Fruit fly (Drosophila melanogaster) whole organism, prepupa: Measurements from ENCODE around the gene CG34177.

Experiments
- Blimp-1 ChIP-seq: fragments of 200-800 bp; sonication (Bioruptor generic); optimal IDR thresholded peaks from 3 replicates; lab custom pipeline; 2017; ENCODE audit warnings: missing biosample characterization, missing genetic modification characterization, mild to moderate bottlenecking, moderate library complexity, missing genetic modification reagents
- CG10631 ChIP-seq: fragments of 200-800 bp; sonication (Bioruptor generic); optimal IDR thresholded peaks from 2 replicates; lab custom pipeline; 2016; ENCODE audit warnings: missing biosample characterization, missing genetic modification characterization
- CG10669 ChIP-seq: fragments of 200-800 bp; sonication (Bioruptor generic); optimal IDR thresholded peaks from 3 replicates; lab custom pipeline; 2018; ENCODE audit warnings: missing biosample characterization, mild to moderate bottlenecking, missing genetic modification characterization, moderate library complexity
- CG11294 ChIP-seq: fragments of 200-800 bp; sonication (Bioruptor generic); IDR thresholded peaks from 2 replicates; pipeline ENCODE4 v1.3.6; 2022; ENCODE audit warnings: missing biosample characterization, missing genetic modification characterization
- CG11762 ChIP-seq: fragments of 200-800 bp; sonication (Bioruptor generic); optimal IDR thresholded peaks from 3 replicates; lab custom pipeline; 2016; ENCODE audit warnings: missing biosample characterization, missing genetic modification characterization; ENCODE audit not compliant: insufficient read depth
- CG11902 ChIP-seq: fragments of 200-800 bp; sonication (Bioruptor generic); optimal IDR thresholded peaks from 3 replicates; lab custom pipeline; 2016; ENCODE audit warnings: missing biosample characterization, missing genetic modification characterization
- CG15336 ChIP-seq: fragments of 200-800 bp; sonication (Bioruptor generic); IDR thresholded peaks from 2 replicates; pipeline ENCODE4 v1.3.6; 2022; ENCODE audit warnings: missing biosample characterization, missing genetic modification characterization
- CG16779 ChIP-seq: fragments of 200-800 bp; sonication (Bioruptor generic); optimal IDR thresholded peaks from 3 replicates; lab custom pipeline; 2017; ENCODE audit warnings: missing biosample characterization, mild to moderate bottlenecking, missing genetic modification characterization
- CG3032 ChIP-seq: fragments of 200-800 bp; optimal IDR thresholded peaks from 2 replicates; lab custom pipeline; 2019; ENCODE audit warnings: missing biosample characterization, mild to moderate bottlenecking, missing genetic modification characterization, moderate library complexity
- CG31627 ChIP-seq: fragments of 200-800 bp; sonication (Bioruptor generic); optimal IDR thresholded peaks from 3 replicates; lab custom pipeline; 2016; ENCODE audit warnings: missing biosample characterization, missing genetic modification characterization
- CG32006 ChIP-seq: fragments of 200-800 bp; sonication (Bioruptor generic); optimal IDR thresholded peaks from 3 replicates; lab custom pipeline; 2017; ENCODE audit warnings: missing biosample characterization, mild to moderate bottlenecking, missing genetic modification characterization
- CG34406 ChIP-seq: fragments of 200-800 bp; sonication (Bioruptor generic); optimal IDR thresholded peaks from 3 replicates; lab custom pipeline; 2016; ENCODE audit warnings: missing biosample characterization, missing genetic modification characterization
- CG4318 ChIP-seq: fragments of 200-800 bp; sonication (Bioruptor generic); optimal IDR thresholded peaks from 3 replicates; lab custom pipeline; 2017; ENCODE audit warnings: missing biosample characterization, mild to moderate bottlenecking, missing genetic modification characterization
- CG6163 ChIP-seq: fragments of 200-800 bp; sonication (Bioruptor generic); IDR thresholded peaks from 3 replicates; pipeline ENCODE4 v1.3.6; 2022; ENCODE audit warnings: missing biosample characterization, missing genetic modification characterization
- CG6792 ChIP-seq: fragments of 200-800 bp; sonication (Bioruptor generic); optimal IDR thresholded peaks from 3 replicates; lab custom pipeline; 2016; ENCODE audit warnings: missing biosample characterization, missing genetic modification characterization
- CG6808 ChIP-seq: fragments of 200-800 bp; sonication (Bioruptor generic); optimal IDR thresholded peaks from 3 replicates; lab custom pipeline; 2017; ENCODE audit warnings: missing biosample characterization, missing genetic modification characterization, mild to moderate bottlenecking, moderate library complexity, missing genetic modification reagents
- CG8119 ChIP-seq: fragments of 200-800 bp; sonication (Bioruptor generic); IDR thresholded peaks from 3 replicates; pipeline ENCODE4 v1.3.6; 2022; ENCODE audit warnings: missing biosample characterization, missing genetic modification characterization
- CG9139 ChIP-seq: fragments of 200-800 bp; sonication (Bioruptor generic); optimal IDR thresholded peaks from 3 replicates; lab custom pipeline; 2017; ENCODE audit warnings: missing biosample characterization, mild to moderate bottlenecking, missing genetic modification characterization
- Eip78C ChIP-seq: fragments of 200-800 bp; sonication (Bioruptor generic); peaks from one replicate; lab custom pipeline; 2016; ENCODE audit warnings: missing biosample characterization, missing genetic modification characterization
- Ets21C ChIP-seq: fragments of 200-800 bp; sonication (Bioruptor generic); optimal IDR thresholded peaks from 3 replicates; lab custom pipeline; 2016; ENCODE audit warnings: missing biosample characterization, missing genetic modification characterization
- Ets96B ChIP-seq: fragments of 200-800 bp; optimal IDR thresholded peaks from 2 replicates; lab custom pipeline; 2019; ENCODE audit warnings: missing biosample characterization, mild to moderate bottlenecking, missing genetic modification characterization, moderate library complexity
- Hr38 ChIP-seq: sonication (Bioruptor generic); optimal IDR thresholded peaks from 2 replicates; lab custom pipeline; 2016; ENCODE audit warnings: missing biosample characterization, missing genetic modification characterization
- Hr39 ChIP-seq: fragments of 200-800 bp; sonication (Bioruptor generic); optimal IDR thresholded peaks from 2 replicates; lab custom pipeline; 2016; ENCODE audit warnings: missing biosample characterization, missing genetic modification characterization
- Hr4 ChIP-seq: fragments of 200-800 bp; sonication (Bioruptor generic); optimal IDR thresholded peaks from 3 replicates; lab custom pipeline; 2016; ENCODE audit warnings: missing biosample characterization, missing genetic modification characterization
- Lpt ChIP-seq: fragments of 200-800 bp; sonication (Bioruptor generic); optimal IDR thresholded peaks from 3 replicates; lab custom pipeline; 2016; ENCODE audit warnings: missing biosample characterization, missing genetic modification characterization
- Met ChIP-seq: fragments of 200-800 bp; sonication (Bioruptor generic); optimal IDR thresholded peaks from 3 replicates; lab custom pipeline; 2016; ENCODE audit warnings: missing biosample characterization, missing genetic modification characterization
- Smox ChIP-seq: fragments of 200-800 bp; sonication (Bioruptor generic); optimal IDR thresholded peaks from 3 replicates; lab custom pipeline; 2016; ENCODE audit warnings: missing biosample characterization, missing genetic modification characterization
- Sox102F ChIP-seq: fragments of 200-800 bp; sonication (Bioruptor generic); optimal IDR thresholded peaks from 2 replicates; lab custom pipeline; 2016; ENCODE audit warnings: missing biosample characterization, mild to moderate bottlenecking, missing genetic modification characterization
- Sox14 ChIP-seq: fragments of 200-800 bp; sonication (Bioruptor generic); optimal IDR thresholded peaks from 3 replicates; lab custom pipeline; 2016; ENCODE audit warnings: missing biosample characterization, missing genetic modification characterization
- Sox15 ChIP-seq: fragments of 200-800 bp; sonication (Bioruptor generic); optimal IDR thresholded peaks from 3 replicates; lab custom pipeline; 2016; ENCODE audit warnings: missing biosample characterization, missing genetic modification characterization
- achi ChIP-seq: fragments of 200-800 bp; sonication (Bioruptor generic); optimal IDR thresholded peaks from 3 replicates; lab custom pipeline; 2016; ENCODE audit warnings: missing biosample characterization, missing genetic modification characterization
- acj6 ChIP-seq: fragments of 200-800 bp; sonication (Bioruptor generic); optimal IDR thresholded peaks from 3 replicates; lab custom pipeline; 2016; ENCODE audit warnings: missing biosample characterization, missing genetic modification characterization
- cyc ChIP-seq: fragments of 200-800 bp; sonication (Bioruptor generic); optimal IDR thresholded peaks from 3 replicates; lab custom pipeline; 2016; ENCODE audit warnings: missing biosample characterization, missing genetic modification characterization
- dsx ChIP-seq: fragments of 200-800 bp; optimal IDR thresholded peaks from 3 replicates; lab custom pipeline; 2019; ENCODE audit warnings: missing biosample characterization, mild to moderate bottlenecking, missing genetic modification characterization, moderate library complexity; ENCODE audit not compliant: poor library complexity, severe bottlenecking
- eg ChIP-seq: fragments of 200-800 bp; sonication (Bioruptor generic); IDR thresholded peaks from 3 replicates; pipeline ENCODE4 v1.3.6; 2022; ENCODE audit warnings: missing biosample characterization, missing genetic modification characterization
- fd85E ChIP-seq: fragments of 200-800 bp; sonication (Bioruptor generic); optimal IDR thresholded peaks from 3 replicates; lab custom pipeline; 2016; ENCODE audit warnings: missing biosample characterization, missing genetic modification characterization
- fkh ChIP-seq: fragments of 200-800 bp; sonication (Bioruptor generic); optimal IDR thresholded peaks from 3 replicates; lab custom pipeline; 2017; ENCODE audit warnings: missing biosample characterization, mild to moderate bottlenecking, missing genetic modification characterization, moderate library complexity
- salr ChIP-seq, 2 experiments: fragments of 200-800 bp; sonication (Bioruptor generic); optimal IDR thresholded peaks; 3 replicates each; lab custom pipeline; 2016 to 2018; ENCODE audit warnings: missing biosample characterization in 2 of 2, missing genetic modification characterization in 2 of 2, mild to moderate bottlenecking in 1 of 2
- spab ChIP-seq: fragments of 200-800 bp; sonication (Bioruptor generic); optimal IDR thresholded peaks from 2 replicates; lab custom pipeline; 2017; ENCODE audit warnings: missing biosample characterization, mild to moderate bottlenecking, missing genetic modification characterization, missing genetic modification reagents
- ss ChIP-seq, 2 experiments: fragments of 200-800 bp; sonication (Bioruptor generic); optimal IDR thresholded peaks; 2 replicates in 1 of 2; 3 replicates in 1 of 2; lab custom pipeline; 2017 to 2018; ENCODE audit warnings: mild to moderate bottlenecking in 2 of 2, missing biosample characterization in 2 of 2, missing genetic modification characterization in 2 of 2, moderate library complexity in 1 of 2
- svp ChIP-seq: fragments of 200-800 bp; sonication (Bioruptor generic); peaks from one replicate; lab custom pipeline; 2016; ENCODE audit warnings: missing biosample characterization, missing genetic modification characterization
- topi ChIP-seq: fragments of 200-800 bp; sonication (Bioruptor generic); optimal IDR thresholded peaks from 3 replicates; lab custom pipeline; 2016; ENCODE audit warnings: missing biosample characterization, missing genetic modification characterization

Gene CG34177

dm6 chr2L:4393842-4394421 lies 39.8 kb upstream of the CG34177 start, which contains the start of gene CG3652 (continued):
- no peak for TF ChIP-seq acj6
- TF ChIP-seq cyc (GFP tag; lab: Kevin White, UChicago), result no peak
- TF ChIP-seq CG11294 (GFP tag; lab: Robert Waterston, UW), result no peak
- no peak for TF ChIP-seq CG32006 (GFP tag; lab: Kevin White, UChicago)
- no peak for TF ChIP-seq Hr4 (GFP tag; lab: Kevin White, UChicago)
- TF ChIP-seq svp, result peak; percentile 88
- TF ChIP-seq salr (GFP tag; optimal IDR thresholded peaks at IDR 0.05; lab: Kevin White, UChicago), result no peak
- TF ChIP-seq CG6808 (GFP tag; lab: Kevin White, UChicago), result no peak
- TF ChIP-seq CG31627, result peak; percentile 62
- TF ChIP-seq achi, result no peak
- TF ChIP-seq Met (GFP tag; lab: Kevin White, UChicago), result no peak
- TF ChIP-seq fd85E (GFP tag; lab: Kevin White, UChicago), result no peak
- no peak for TF ChIP-seq Smox (GFP tag; lab: Kevin White, UChicago)
- no peak for TF ChIP-seq Lpt (GFP tag; lab: Kevin White, UChicago)
- TF ChIP-seq Sox102F, result no peak
- TF ChIP-seq CG3032, result peak; percentile 56
- TF ChIP-seq spab (GFP tag; lab: Kevin White, UChicago), result no peak
- no peak for TF ChIP-seq CG34406 (GFP tag; lab: Kevin White, UChicago)
- TF ChIP-seq Sox15 (GFP tag; lab: Kevin White, UChicago), result peak; percentile 37
- 0 out of 3 replicates have a peak, but pooled peaks have one; percentile 33 for TF ChIP-seq CG8119 (GFP tag; lab: Robert Waterston, UW)
- no peak for TF ChIP-seq CG10669 (GFP tag; lab: Kevin White, UChicago)
- no peak for TF ChIP-seq Eip78C (GFP tag; lab: Kevin White, UChicago)
- TF ChIP-seq Blimp-1 (GFP tag; lab: Kevin White, UChicago), result no peak
- TF ChIP-seq ss (GFP tag; optimal IDR thresholded peaks at IDR 0.05; lab: Kevin White, UChicago), result no peak
- no peak for TF ChIP-seq fkh (GFP tag; lab: Kevin White, UChicago)
- no peak for TF ChIP-seq topi (GFP tag; lab: Kevin White, UChicago)
- TF ChIP-seq dsx (GFP tag; lab: Kevin White, UChicago), result no peak
- TF ChIP-seq eg (GFP tag; lab: Robert Waterston, UW), result no peak
- peak; percentile 26 for TF ChIP-seq CG11902 (GFP tag; lab: Kevin White, UChicago)
- TF ChIP-seq CG6792, result no peak
- TF ChIP-seq Ets96B (tag; lab: Kevin White, UChicago), result no peak
- no peak for TF ChIP-seq Hr38 (GFP tag; lab: Kevin White, UChicago)
- TF ChIP-seq Sox14, result peak; percentile 63
- no peak for TF ChIP-seq CG16779 (tag; lab: Kevin White, UChicago)
- no peak for TF ChIP-seq CG9139
- TF ChIP-seq Hr39 (GFP tag; lab: Kevin White, UChicago), result no peak

- no peak for TF ChIP-seq CG6792
- no peak for TF ChIP-seq Hr39 (GFP tag; lab: Kevin White, UChicago)
These were observed 33.1 kb upstream of the CG34177 start, which contains the start of gene CG33003 for dm6 chr2L:4400653-4401052. TSS of gene CG33003 (plus strand) at chr2L:4400953.

DNA sequence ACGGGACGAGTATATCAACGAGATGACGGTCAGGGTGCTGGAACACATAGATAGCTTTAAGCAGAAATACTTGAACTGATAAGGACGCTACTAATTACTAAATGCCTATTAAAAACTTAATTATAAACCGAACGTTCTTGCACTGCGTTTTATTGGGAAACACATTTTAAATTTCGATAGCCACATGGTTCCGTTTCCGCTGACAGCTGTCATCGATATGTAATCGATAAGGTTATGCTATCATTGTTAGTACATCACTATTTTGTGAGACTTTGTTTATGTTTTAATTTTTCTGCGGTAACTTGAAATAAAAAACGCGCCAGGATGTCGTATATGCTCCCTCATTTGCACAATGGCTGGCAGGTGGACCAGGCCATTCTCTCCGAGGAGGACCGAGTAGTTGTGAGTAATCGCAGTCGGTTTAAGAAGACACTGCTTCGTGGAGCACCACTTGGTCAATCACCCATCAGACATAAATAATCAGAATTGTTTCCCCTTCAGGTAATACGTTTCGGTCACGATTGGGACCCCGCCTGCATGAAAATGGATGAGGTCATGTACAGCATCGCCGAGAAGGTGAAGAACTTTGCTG lies 30.6 kb upstream of the CG34177 start, which contains the start of gene Dim1:
TSS of gene Dim1 (plus strand) at position 239 of the 592 bp plus-strand sequence.
- TF ChIP-seq Lpt (GFP tag; lab: Kevin White, UChicago) (no peak), CG31627 (no peak), Met (GFP tag; lab: Kevin White, UChicago) (no peak), Ets96B (tag; lab: Kevin White, UChicago) (no peak), Blimp-1 (GFP tag; lab: Kevin White, UChicago) (no peak), CG11762 (GFP tag; lab: Kevin White, UChicago) (no peak), salr (GFP tag; optimal IDR thresholded peaks at IDR 0.05; lab: Kevin White, UChicago) (no peak), Hr38 (GFP tag; lab: Kevin White, UChicago) (no peak), CG9139 (peak; percentile 43), CG34406 (GFP tag; lab: Kevin White, UChicago) (peak; percentile 59), CG15336 (GFP tag; lab: Robert Waterston, UW) (no peak), CG4318 (no peak), CG10631 (GFP tag; lab: Kevin White, UChicago) (no peak), CG11902 (GFP tag; lab: Kevin White, UChicago) (no peak), CG16779 (tag; lab: Kevin White, UChicago) (no peak), Ets21C (no peak), CG6163 (GFP tag; lab: Robert Waterston, UW) (peak; percentile 61), achi (peak; percentile 40)
